Fruit fly (Drosophila melanogaster): ENCODE results near the gene Rpn3.

Gene Rpn3

dm6 chr2L:19041590-19041989 is 10.0 kb upstream of the Rpn3 start, which contains the start of gene Catsup:
Catsup (plus strand) TSS chr2L:19041862.
- TF ChIP-seq bab1 (GFP tag; optimal IDR thresholded peaks at IDR 0.05) (peak; percentile 2), CG5204 (GFP tag; optimal IDR thresholded peaks at IDR 0.05) (no peak)

dm6 chr2L:19045111-19045560 is 6.5 kb upstream of the Rpn3 start, which contains the start of the genes Ttc19 and Acn:
Ttc19 (minus strand) TSS chr2L:19045148.
Acn (plus strand) TSS chr2L:19045355.
- peak; percentile 25 for TF ChIP-seq cic (GFP tag; optimal IDR thresholded peaks at IDR 0.05)
- TF ChIP-seq bab1 (GFP tag; optimal IDR thresholded peaks at IDR 0.05), result peak; percentile 89
- peak; percentile 84 for TF ChIP-seq Crg-1 (GFP tag; optimal IDR thresholded peaks at IDR 0.05)
- peak; percentile 89 for TF ChIP-seq CG11617 (GFP tag; optimal IDR thresholded peaks at IDR 0.05)
- peak; percentile 89 for TF ChIP-seq CG7101 (tag; optimal IDR thresholded peaks at IDR 0.05)
- TF ChIP-seq CG1620 (GFP tag; optimal IDR thresholded peaks at IDR 0.05), result peak; percentile 88
- TF ChIP-seq toe (GFP tag; optimal IDR thresholded peaks at IDR 0.05), result peak; percentile 93
- TF ChIP-seq CG33017 (tag; optimal IDR thresholded peaks at IDR 0.05), result peak; percentile 75
- peak; percentile 66 for TF ChIP-seq pad (GFP tag; optimal IDR thresholded peaks at IDR 0.05)
- TF ChIP-seq ovo (GFP tag; optimal IDR thresholded peaks at IDR 0.05), result peak; percentile 83
- peak; percentile 79 for TF ChIP-seq Mnt (GFP tag; optimal IDR thresholded peaks at IDR 0.05)
- TF ChIP-seq Hr96 (GFP tag; optimal IDR thresholded peaks at IDR 0.05), result peak; percentile 91
- no peak for TF ChIP-seq CG5204 (GFP tag; optimal IDR thresholded peaks at IDR 0.05)
- no peak for TF ChIP-seq cnc (optimal IDR thresholded peaks at IDR 0.05)
- TF ChIP-seq CG14711 (tag; optimal IDR thresholded peaks at IDR 0.05), result peak; percentile 79
- no peak for TF ChIP-seq kay (GFP tag; ENCODE audit: borderline replicate concordance)
- peak; percentile 80 for TF ChIP-seq CG7045 (GFP tag; optimal IDR thresholded peaks at IDR 0.05)
- peak; percentile 66 for TF ChIP-seq tj (GFP tag; optimal IDR thresholded peaks at IDR 0.05)
- peak; percentile 84 for TF ChIP-seq CG12768 (GFP tag; optimal IDR thresholded peaks at IDR 0.05)
- peak; percentile 65 for TF ChIP-seq Clk (GFP tag; optimal IDR thresholded peaks at IDR 0.05)

dm6 chr2L:19048912-19049311 is 2.7 kb upstream of the Rpn3 start, which contains the start of gene CG10470:
CG10470 (plus strand) TSS chr2L:19049076.
- TF ChIP-seq CG14711 (tag; optimal IDR thresholded peaks at IDR 0.05) (peak; percentile 31), bab1 (GFP tag; optimal IDR thresholded peaks at IDR 0.05) (peak; percentile 71), kay (GFP tag; ENCODE audit: borderline replicate concordance) (no peak)

- TF ChIP-seq CG33017 (tag; optimal IDR thresholded peaks at IDR 0.05), result no peak
- peak; percentile 65 for TF ChIP-seq tj (GFP tag; optimal IDR thresholded peaks at IDR 0.05)
- peak; percentile 79 for TF ChIP-seq Mnt (GFP tag; optimal IDR thresholded peaks at IDR 0.05)
- TF ChIP-seq CG5204 (GFP tag; optimal IDR thresholded peaks at IDR 0.05), result no peak
- no peak for TF ChIP-seq CG14711 (tag; optimal IDR thresholded peaks at IDR 0.05)
- no peak for TF ChIP-seq toe (GFP tag; optimal IDR thresholded peaks at IDR 0.05)
- TF ChIP-seq CG11617 (GFP tag; optimal IDR thresholded peaks at IDR 0.05), result peak; percentile 50
- TF ChIP-seq cic (GFP tag; optimal IDR thresholded peaks at IDR 0.05), result peak; percentile 55
- peak; percentile 17 for TF ChIP-seq Clk (GFP tag; optimal IDR thresholded peaks at IDR 0.05)
- no peak for TF ChIP-seq cnc (optimal IDR thresholded peaks at IDR 0.05)
- peak; percentile 45 for TF ChIP-seq pad (GFP tag; optimal IDR thresholded peaks at IDR 0.05)
- TF ChIP-seq bab1 (GFP tag; optimal IDR thresholded peaks at IDR 0.05), result peak; percentile 5
- no peak for TF ChIP-seq kay (GFP tag; ENCODE audit: borderline replicate concordance)
- TF ChIP-seq CG12768 (GFP tag; optimal IDR thresholded peaks at IDR 0.05), result peak; percentile 39
These were observed 2.4 kb downstream of the Rpn3 start, which contains the start of gene CG10492 for dm6 chr2L:19053860-19054515. CG10492 (plus strand) TSS chr2L:19054078.

- TF ChIP-seq CG14711 (tag; optimal IDR thresholded peaks at IDR 0.05) (no peak), ovo (GFP tag; optimal IDR thresholded peaks at IDR 0.05) (no peak), Hr96 (GFP tag; optimal IDR thresholded peaks at IDR 0.05) (no peak), tj (GFP tag; optimal IDR thresholded peaks at IDR 0.05) (no peak), Mnt (GFP tag; optimal IDR thresholded peaks at IDR 0.05) (no peak), kay (GFP tag; ENCODE audit: borderline replicate concordance) (no peak), Clk (GFP tag; optimal IDR thresholded peaks at IDR 0.05) (no peak), cic (GFP tag; optimal IDR thresholded peaks at IDR 0.05) (no peak), CG7045 (GFP tag; optimal IDR thresholded peaks at IDR 0.05) (no peak), CG5204 (GFP tag; optimal IDR thresholded peaks at IDR 0.05) (no peak), CG1620 (GFP tag; optimal IDR thresholded peaks at IDR 0.05) (no peak), cnc (optimal IDR thresholded peaks at IDR 0.05) (no peak), CG11617 (GFP tag; optimal IDR thresholded peaks at IDR 0.05) (no peak), CG7101 (tag; optimal IDR thresholded peaks at IDR 0.05) (no peak), bab1 (GFP tag; optimal IDR thresholded peaks at IDR 0.05) (no peak)
These were observed 2.9 kb downstream of the Rpn3 start for dm6 chr2L:19054516-19054887.

dm6 chr2L:19057799-19058198 is 6.2 kb downstream of the Rpn3 start:
- TF ChIP-seq CG1620 (GFP tag; optimal IDR thresholded peaks at IDR 0.05) (no peak), bab1 (GFP tag; optimal IDR thresholded peaks at IDR 0.05) (no peak), Mnt (GFP tag; optimal IDR thresholded peaks at IDR 0.05) (no peak), Hr96 (GFP tag; optimal IDR thresholded peaks at IDR 0.05) (no peak)

- no peak for TF ChIP-seq CG11617 (GFP tag; optimal IDR thresholded peaks at IDR 0.05)
- peak; percentile 42 for TF ChIP-seq bab1 (GFP tag; optimal IDR thresholded peaks at IDR 0.05)
These were observed 7.3 kb downstream of the Rpn3 start, which contains the start of gene Phlpp for dm6 chr2L:19058916-19059315. Phlpp (plus strand) TSS chr2L:19059129.
